Fruit fly (Drosophila melanogaster) whole organism, embryonic: Measurements from ENCODE around the gene Mst89B.
A peak's percentile ranks its signal among the peaks of the same experiment; 100 is the strongest.

ENCODE experiments used
- Aef1 ChIP-seq: fragments of 200-800 bp; sonication (Bioruptor generic); IDR thresholded peaks from 3 replicates; pipeline ENCODE4 v1.3.6; 2022; ENCODE audit warnings: missing biosample characterization, missing genetic modification characterization
- CG10147 ChIP-seq: fragments of 200-800 bp; sonication (Bioruptor generic); optimal IDR thresholded peaks from 2 replicates; lab custom pipeline; 2019; ENCODE audit warnings: missing biosample characterization, mild to moderate bottlenecking, missing genetic modification characterization, moderate library complexity
- CG10267 ChIP-seq: fragments of 200-800 bp; sonication (Bioruptor generic); optimal IDR thresholded peaks from 2 replicates; lab custom pipeline; 2018; ENCODE audit warnings: missing biosample characterization, mild to moderate bottlenecking, missing genetic modification characterization, moderate library complexity
- CG11085 ChIP-seq: fragments of 200-800 bp; sonication (Bioruptor generic); IDR thresholded peaks from 2 replicates; pipeline ENCODE4 v1.3.6; 2022; ENCODE audit warnings: missing biosample characterization, missing genetic modification characterization
- CG12299 ChIP-seq: fragments of 200-800 bp; sonication (Bioruptor generic); optimal IDR thresholded peaks from 2 replicates; lab custom pipeline; 2018; ENCODE audit warnings: missing biosample characterization, mild to moderate bottlenecking, missing genetic modification characterization
- CG13287 ChIP-seq: fragments of 200-800 bp; sonication (Bioruptor generic); IDR thresholded peaks from 2 replicates; pipeline ENCODE4 v1.3.6; 2022; ENCODE audit warnings: missing biosample characterization, missing genetic modification characterization; ENCODE audit not compliant: partially characterized antibody
- CG15011 ChIP-seq: fragments of 200-800 bp; sonication (Bioruptor generic); optimal IDR thresholded peaks from 3 replicates; lab custom pipeline; 2018; ENCODE audit warnings: missing biosample characterization, mild to moderate bottlenecking, missing genetic modification characterization
- CG15073 ChIP-seq: fragments of 200-800 bp; sonication (Bioruptor generic); optimal IDR thresholded peaks from 2 replicates; lab custom pipeline; 2016; ENCODE audit warnings: missing biosample characterization, missing genetic modification characterization
- CG15479 ChIP-seq: fragments of 200-800 bp; sonication (Bioruptor generic); optimal IDR thresholded peaks from 3 replicates; lab custom pipeline; 2019; ENCODE audit warnings: missing biosample characterization, mild to moderate bottlenecking, missing genetic modification characterization, moderate library complexity
- CG3163 ChIP-seq: fragments of 200-800 bp; sonication (Bioruptor generic); optimal IDR thresholded peaks from 3 replicates; lab custom pipeline; 2016; ENCODE audit warnings: missing biosample characterization, missing genetic modification characterization
- CG3726 ChIP-seq: fragments of 200-800 bp; sonication (Bioruptor generic); IDR thresholded peaks from 3 replicates; pipeline ENCODE4, ENCODE4 v1.3.6; 2022; ENCODE audit warnings: missing biosample characterization, missing genetic modification characterization
- CG6254 ChIP-seq: fragments of 200-800 bp; sonication (Bioruptor generic); optimal IDR thresholded peaks from 3 replicates; lab custom pipeline; 2017; ENCODE audit warnings: mild to moderate bottlenecking, missing biosample characterization, missing genetic modification reagents, missing genetic modification characterization
- CG7556 ChIP-seq: fragments of 200-800 bp; sonication (Bioruptor generic); optimal IDR thresholded peaks from 2 replicates; lab custom pipeline; 2017; ENCODE audit warnings: missing biosample characterization, mild to moderate bottlenecking, missing genetic modification characterization
- CG7928 ChIP-seq: fragments of 200-800 bp; sonication (Bioruptor generic); optimal IDR thresholded peaks from 2 replicates; lab custom pipeline; 2017; ENCODE audit warnings: missing biosample characterization, mild to moderate bottlenecking, missing genetic modification characterization
- CG8388 ChIP-seq: fragments of 200-800 bp; sonication (Bioruptor generic); optimal IDR thresholded peaks from 2 replicates; lab custom pipeline; 2019; ENCODE audit warnings: missing biosample characterization, mild to moderate bottlenecking, missing genetic modification characterization, moderate library complexity
- CG8924 ChIP-seq: fragments of 200-800 bp; optimal IDR thresholded peaks from 3 replicates; lab custom pipeline; 2019; ENCODE audit warnings: missing biosample characterization, mild to moderate bottlenecking, missing genetic modification characterization, moderate library complexity
- CG9797 ChIP-seq: fragments of 200-800 bp; sonication (Bioruptor generic); optimal IDR thresholded peaks from 3 replicates; lab custom pipeline; 2018; ENCODE audit warnings: missing biosample characterization, mild to moderate bottlenecking, missing genetic modification characterization
- CHES-1-like ChIP-seq: fragments of 200-800 bp; sonication (Bioruptor generic); optimal IDR thresholded peaks from 2 replicates; lab custom pipeline; 2016; ENCODE audit warnings: missing biosample characterization, missing genetic modification characterization
- CoRest ChIP-seq: fragments of 200-800 bp; sonication (Bioruptor generic); optimal IDR thresholded peaks from 3 replicates; lab custom pipeline; 2018; ENCODE audit warnings: missing biosample characterization, mild to moderate bottlenecking, missing genetic modification characterization, moderate library complexity
- Dp ChIP-seq: fragments of 200-800 bp; sonication (Bioruptor generic); optimal IDR thresholded peaks from 2 replicates; lab custom pipeline; 2018; ENCODE audit warnings: missing biosample characterization, mild to moderate bottlenecking, missing genetic modification characterization, moderate library complexity
- Dref ChIP-seq: fragments of 200-800 bp; sonication (Bioruptor generic); IDR thresholded peaks from 2 replicates; pipeline ENCODE4 v1.3.6; 2022; ENCODE audit warnings: missing biosample characterization, missing genetic modification characterization
- Meics ChIP-seq: fragments of 200-800 bp; sonication (Bioruptor generic); optimal IDR thresholded peaks from 2 replicates; lab custom pipeline; 2017; ENCODE audit warnings: missing biosample characterization, mild to moderate bottlenecking, missing genetic modification characterization
- Oli ChIP-seq: fragments of 200-800 bp; sonication (Bioruptor generic); optimal IDR thresholded peaks from 2 replicates; lab custom pipeline; 2018; ENCODE audit warnings: missing biosample characterization, mild to moderate bottlenecking, missing genetic modification characterization, moderate library complexity
- TFAM ChIP-seq: fragments of 200-800 bp; sonication (Bioruptor generic); optimal IDR thresholded peaks from 2 replicates; lab custom pipeline; 2017; ENCODE audit warnings: missing biosample characterization, missing genetic modification characterization, inconsistent platforms
- Tbp ChIP-seq: fragments of >200 bp; optimal IDR thresholded peaks from 2 replicates; lab custom pipeline; 2018; ENCODE audit warnings: missing biosample characterization, missing genetic modification characterization
- Trl ChIP-seq, 3 experiments: fragments of >200 bp in 2 of 3; fragments of 200-800 bp in 1 of 3; sonication (Bioruptor generic) in 1 of 3; optimal IDR thresholded peaks; 2 replicates in 1 of 3; 3 replicates in 2 of 3; lab custom pipeline; 2016 to 2017; ENCODE audit warnings: missing biosample characterization in 1 of 3, missing genetic modification characterization in 1 of 3
- YL-1 ChIP-seq: fragments of 200-800 bp; sonication (Bioruptor generic); optimal IDR thresholded peaks from 3 replicates; lab custom pipeline; 2017; ENCODE audit warnings: missing biosample characterization, mild to moderate bottlenecking, missing genetic modification characterization
- bbx ChIP-seq: fragments of 200-800 bp; sonication (Bioruptor generic); IDR thresholded peaks from 2 replicates; pipeline ENCODE4 v1.3.6; 2022; ENCODE audit warnings: missing biosample characterization, missing genetic modification characterization; ENCODE audit not compliant: partially characterized antibody
- chinmo ChIP-seq: fragments of 200-800 bp; sonication (Bioruptor generic); IDR thresholded peaks from 4 replicates; pipeline ENCODE4 v1.3.6; 2022; ENCODE audit warnings: missing biosample characterization, missing genetic modification characterization; ENCODE audit not compliant: partially characterized antibody
- ci ChIP-seq: fragments of 200-800 bp; sonication (Bioruptor generic); IDR thresholded peaks from 3 replicates; pipeline ENCODE4 v1.3.6; 2022; ENCODE audit warnings: missing biosample characterization, missing genetic modification characterization
- corto ChIP-seq: fragments of 200-800 bp; sonication (Bioruptor generic); optimal IDR thresholded peaks from 2 replicates; lab custom pipeline; 2016; ENCODE audit warnings: missing biosample characterization, mild to moderate bottlenecking, missing genetic modification characterization, moderate library complexity
- croc ChIP-seq: fragments of 200-800 bp; sonication (Bioruptor generic); conservative IDR thresholded peaks from 3 replicates; pipeline ENCODE4 v1.3.6; 2022; ENCODE audit warnings: missing biosample characterization, missing genetic modification characterization
- danr ChIP-seq: fragments of 200-800 bp; sonication (Bioruptor generic); IDR thresholded peaks from 2 replicates; pipeline ENCODE4 v1.3.6; 2022; ENCODE audit warnings: missing biosample characterization, missing genetic modification characterization
- dm ChIP-seq: fragments of 200-800 bp; sonication (Bioruptor generic); optimal IDR thresholded peaks from 3 replicates; lab custom pipeline; 2016; ENCODE audit warnings: missing biosample characterization, missing genetic modification characterization
- ewg ChIP-seq: fragments of 200-800 bp; sonication (Bioruptor generic); optimal IDR thresholded peaks from 3 replicates; lab custom pipeline; 2017; ENCODE audit warnings: mild to moderate bottlenecking, missing biosample characterization, missing genetic modification reagents, missing genetic modification characterization
- ftz-f1 ChIP-seq: fragments of 200-800 bp; sonication (Bioruptor generic); optimal IDR thresholded peaks from 2 replicates; lab custom pipeline; 2016; ENCODE audit warnings: missing biosample characterization, missing genetic modification characterization
- jumu ChIP-seq: fragments of 200-800 bp; sonication (Bioruptor generic); optimal IDR thresholded peaks from 3 replicates; lab custom pipeline; 2016; ENCODE audit warnings: missing biosample characterization, missing genetic modification characterization
- kah ChIP-seq: fragments of 200-800 bp; sonication (Bioruptor generic); optimal IDR thresholded peaks from 2 replicates; lab custom pipeline; 2018; ENCODE audit warnings: missing biosample characterization, mild to moderate bottlenecking, missing genetic modification characterization
- kni ChIP-seq: fragments of 200-800 bp; sonication (Bioruptor generic); optimal IDR thresholded peaks from 3 replicates; lab custom pipeline; 2017; ENCODE audit warnings: mild to moderate bottlenecking, missing biosample characterization, missing genetic modification reagents, missing genetic modification characterization
- mirr ChIP-seq: fragments of 200-800 bp; sonication (Bioruptor generic); optimal IDR thresholded peaks from 3 replicates; lab custom pipeline; 2018; ENCODE audit warnings: missing biosample characterization, mild to moderate bottlenecking, missing genetic modification characterization
- nom ChIP-seq: fragments of 200-800 bp; sonication (Bioruptor generic); optimal IDR thresholded peaks from 2 replicates; lab custom pipeline; 2017; ENCODE audit warnings: missing biosample characterization, missing genetic modification characterization, mild to moderate bottlenecking, moderate library complexity, missing genetic modification reagents
- pros ChIP-seq: fragments of 200-800 bp; sonication (Bioruptor generic); optimal IDR thresholded peaks from 3 replicates; lab custom pipeline; 2019; ENCODE audit warnings: missing biosample characterization, mild to moderate bottlenecking, missing genetic modification characterization, moderate library complexity
- rib ChIP-seq: fragments of 200-800 bp; sonication (Bioruptor generic); IDR thresholded peaks from 2 replicates; pipeline ENCODE4 v1.3.6; 2022; ENCODE audit warnings: missing biosample characterization, missing genetic modification characterization
- sna ChIP-seq: fragments of 200-800 bp; sonication (Bioruptor generic); IDR thresholded peaks from 2 replicates; pipeline ENCODE4 v1.3.6; 2022; ENCODE audit warnings: missing biosample characterization, missing genetic modification characterization; ENCODE audit not compliant: partially characterized antibody
- stwl ChIP-seq: fragments of 200-800 bp; sonication (Bioruptor generic); optimal IDR thresholded peaks from 3 replicates; lab custom pipeline; 2018; ENCODE audit warnings: missing biosample characterization, mild to moderate bottlenecking, missing genetic modification characterization, moderate library complexity
- ttk ChIP-seq: fragments of 200-800 bp; sonication (Bioruptor generic); IDR thresholded peaks from 2 replicates; pipeline ENCODE4 v2.1.2; 2022; ENCODE audit warnings: missing biosample characterization, missing genetic modification characterization
- usp ChIP-seq: fragments of >200 bp; optimal IDR thresholded peaks from 2 replicates; lab custom pipeline; 2017; ENCODE audit warnings: missing biosample characterization, missing genetic modification characterization
- wdn ChIP-seq: fragments of 200-800 bp; sonication (Bioruptor generic); IDR thresholded peaks from 2 replicates; pipeline ENCODE4 v1.3.6; 2022; ENCODE audit warnings: missing biosample characterization, missing genetic modification characterization
- z ChIP-seq: fragments of 200-800 bp; sonication (Bioruptor generic); IDR thresholded peaks from 3 replicates; pipeline ENCODE4 v1.3.6; 2022; ENCODE audit warnings: missing biosample characterization, missing genetic modification characterization

The Mst89B gene

dm6 chr3R:16273503-16274131, 6.8 kb downstream of the Mst89B start (continued):
- TF ChIP-seq usp (GFP tag; lab: Kevin White, UChicago) (no peak), danr (GFP tag; lab: Robert Waterston, UW) (no peak), CoRest (tag; lab: Kevin White, UChicago) (no peak), CG15011 (no peak), ci (no peak), CG10267 (peak; percentile 12), ftz-f1 (GFP tag; lab: Kevin White, UChicago) (peak; percentile 29), CG13287 (GFP tag; lab: Robert Waterston, UW) (0 out of 2 replicates have a peak, but pooled peaks have one; percentile 11), pros (GFP tag; lab: Kevin White, UChicago) (no peak), Meics (GFP tag; lab: Kevin White, UChicago) (no peak), nom (GFP tag; lab: Kevin White, UChicago) (no peak), wdn (GFP tag; lab: Robert Waterston, UW) (no peak), Dp (GFP tag; lab: Kevin White, UChicago) (peak; percentile 19), ttk (GFP tag; lab: Robert Waterston, UW) (no peak), Dref (no peak), CG9797 (peak; percentile 43), Tbp (no peak), CG11085 (GFP tag; lab: Robert Waterston, UW) (no peak)

- TF ChIP-seq CG3163 (GFP tag; lab: Kevin White, UChicago) = peak; percentile 18
- TF ChIP-seq kni (GFP tag; lab: Kevin White, UChicago) = peak; percentile 8
- TF ChIP-seq corto (GFP tag; lab: Kevin White, UChicago) = no peak
- TF ChIP-seq CG7556 (GFP tag; lab: Kevin White, UChicago) = no peak
- TF ChIP-seq CG3726 (GFP tag; lab: Robert Waterston, UW) = no peak
- peak; percentile 85 for TF ChIP-seq kah
- no peak for TF ChIP-seq CG8924 (tag; lab: Kevin White, UChicago)
- TF ChIP-seq sna (GFP tag; lab: Robert Waterston, UW) = no peak
- TF ChIP-seq CG10147 = no peak
- TF ChIP-seq stwl (tag; lab: Kevin White, UChicago) = peak; percentile 15
- peak; percentile 26; the same call in 1 of the 2 replicates for TF ChIP-seq bbx
- TF ChIP-seq CG15479 (GFP tag; lab: Kevin White, UChicago) = peak; percentile 70
- TF ChIP-seq dm = peak; percentile 6
- TF ChIP-seq ewg = peak; percentile 88
- no peak for TF ChIP-seq CHES-1-like
- TF ChIP-seq CG7928 (GFP tag; lab: Kevin White, UChicago) = no peak
- no peak for TF ChIP-seq TFAM (GFP tag; lab: Kevin White, UChicago)
- TF ChIP-seq CG8388 (GFP tag; lab: Kevin White, UChicago) = no peak
- 0 out of 4 replicates have a peak, but pooled peaks have one; percentile 29 for TF ChIP-seq chinmo (GFP tag; lab: Robert Waterston, UW)
- TF ChIP-seq Oli (tag; lab: Kevin White, UChicago) = no peak
- no peak for TF ChIP-seq YL-1
- no peak for TF ChIP-seq CG6254
- TF ChIP-seq z (GFP tag; lab: Robert Waterston, UW) = peak; percentile 64; the same call in 2 of the 3 replicates
- no peak for TF ChIP-seq CG15073 (GFP tag; lab: Kevin White, UChicago)
- no peak for TF ChIP-seq Aef1 (GFP tag; lab: Robert Waterston, UW)
- TF ChIP-seq rib (GFP tag; lab: Robert Waterston, UW) = 0 out of 2 replicates have a peak, but pooled peaks have one; percentile 13
- TF ChIP-seq croc = no peak
- TF ChIP-seq CG12299 (tag; lab: Kevin White, UChicago) = no peak
- no peak for TF ChIP-seq mirr
- TF ChIP-seq Trl (optimal IDR thresholded peaks at IDR 0.05; lab: Kevin White, UChicago) = peak; percentile 70 to 71
- TF ChIP-seq Trl (GFP tag; optimal IDR thresholded peaks at IDR 0.05; lab: Kevin White, UChicago) = no peak
- TF ChIP-seq jumu = no peak
Measured at dm6 chr3R:16274534-16274933, 7.7 kb downstream of the Mst89B start.
